Fruit fly (Drosophila melanogaster) whole organism, pupa: ENCODE measurements around the gene SF1.

ENCODE experiments used
- CG10348 ChIP-seq: fragments of 200-800 bp; sonication (Bioruptor generic); IDR thresholded peaks from 2 replicates; pipeline ENCODE4 v1.3.6; 2022; ENCODE audit warnings: missing biosample characterization, missing genetic modification characterization
- CG12605 ChIP-seq: fragments of 200-800 bp; sonication (Bioruptor generic); IDR thresholded peaks from 2 replicates; pipeline ENCODE4 v1.3.6; 2022; ENCODE audit warnings: missing biosample characterization, missing genetic modification characterization
- CG13204 ChIP-seq: fragments of 200-800 bp; sonication (Bioruptor generic); optimal IDR thresholded peaks from 2 replicates; lab custom pipeline; 2018; ENCODE audit warnings: missing biosample characterization, mild to moderate bottlenecking, missing genetic modification characterization, moderate library complexity
- CG14655 ChIP-seq: fragments of 200-800 bp; sonication (Bioruptor generic); optimal IDR thresholded peaks from 3 replicates; lab custom pipeline; 2017; ENCODE audit warnings: mild to moderate bottlenecking, missing biosample characterization, missing genetic modification reagents, missing genetic modification characterization
- CG15710 ChIP-seq: fragments of 200-800 bp; sonication (Bioruptor generic); optimal IDR thresholded peaks from 2 replicates; lab custom pipeline; 2018; ENCODE audit warnings: missing biosample characterization, mild to moderate bottlenecking, missing genetic modification characterization, moderate library complexity
- CG17806 ChIP-seq: fragments of 200-800 bp; sonication (Bioruptor generic); optimal IDR thresholded peaks from 2 replicates; lab custom pipeline; 2018; ENCODE audit warnings: missing biosample characterization, mild to moderate bottlenecking, missing genetic modification characterization, moderate library complexity
- CG32121 ChIP-seq: fragments of 200-800 bp; sonication (Bioruptor generic); IDR thresholded peaks from 2 replicates; pipeline ENCODE4 v1.3.6; 2022; ENCODE audit warnings: missing biosample characterization, missing genetic modification characterization
- CG34367 ChIP-seq: fragments of 200-800 bp; sonication (Bioruptor generic); optimal IDR thresholded peaks from 2 replicates; lab custom pipeline; 2018; ENCODE audit warnings: missing biosample characterization, mild to moderate bottlenecking, missing genetic modification characterization
- CG4496 ChIP-seq: fragments of 200-800 bp; sonication (Bioruptor generic); IDR thresholded peaks from 3 replicates; pipeline ENCODE4 v1.3.6; 2022; ENCODE audit warnings: missing biosample characterization, missing genetic modification characterization
- CG8159 ChIP-seq: fragments of 200-800 bp; sonication (Bioruptor generic); optimal IDR thresholded peaks from 3 replicates; lab custom pipeline; 2018; ENCODE audit warnings: missing biosample characterization, mild to moderate bottlenecking, missing genetic modification characterization, moderate library complexity
- CG8301 ChIP-seq: fragments of 200-800 bp; sonication (Bioruptor generic); optimal IDR thresholded peaks from 2 replicates; lab custom pipeline; 2018; ENCODE audit warnings: missing biosample characterization, mild to moderate bottlenecking, missing genetic modification characterization
- CG9948 ChIP-seq: fragments of 200-800 bp; sonication (Bioruptor generic); optimal IDR thresholded peaks from 2 replicates; lab custom pipeline; 2018; ENCODE audit warnings: missing biosample characterization, mild to moderate bottlenecking, missing genetic modification characterization, moderate library complexity
- D1 ChIP-seq: fragments of 200-800 bp; sonication (Bioruptor generic); optimal IDR thresholded peaks from 2 replicates; lab custom pipeline; 2018; ENCODE audit warnings: missing biosample characterization, mild to moderate bottlenecking, missing genetic modification characterization, moderate library complexity
- EcR ChIP-seq: fragments of 200-800 bp; sonication (Bioruptor generic); optimal IDR thresholded peaks from 3 replicates; lab custom pipeline; 2019; ENCODE audit warnings: missing biosample characterization, missing genetic modification characterization, mild to moderate bottlenecking, moderate library complexity, missing genetic modification reagents
- Ets98B ChIP-seq: fragments of 200-800 bp; sonication (Bioruptor generic); IDR thresholded peaks from 2 replicates; pipeline ENCODE4 v1.3.6; 2022; ENCODE audit warnings: missing biosample characterization, missing genetic modification characterization
- Pif1A ChIP-seq: fragments of 200-800 bp; sonication (Bioruptor generic); optimal IDR thresholded peaks from 3 replicates; lab custom pipeline; 2016; ENCODE audit warnings: missing biosample characterization, missing genetic modification characterization
- Pif1B ChIP-seq: fragments of 200-800 bp; sonication (Bioruptor generic); optimal IDR thresholded peaks from 3 replicates; lab custom pipeline; 2016; ENCODE audit warnings: missing biosample characterization, missing genetic modification characterization
- Snoo ChIP-seq: fragments of 200-800 bp; sonication (Bioruptor generic); optimal IDR thresholded peaks from 3 replicates; lab custom pipeline; 2017; ENCODE audit warnings: missing biosample characterization, mild to moderate bottlenecking, missing genetic modification characterization, inconsistent platforms
- fd96Ca ChIP-seq: fragments of 200-800 bp; sonication (Bioruptor generic); IDR thresholded peaks from 3 replicates; pipeline ENCODE4 v1.3.6; 2022; ENCODE audit warnings: missing biosample characterization, missing genetic modification characterization
- gl ChIP-seq: fragments of 200-800 bp; sonication (Bioruptor generic); optimal IDR thresholded peaks from 2 replicates; lab custom pipeline; 2018; ENCODE audit warnings: missing biosample characterization, mild to moderate bottlenecking, missing genetic modification characterization
- rn ChIP-seq: fragments of 200-800 bp; sonication (Bioruptor generic); IDR thresholded peaks from 2 replicates; pipeline ENCODE4 v1.3.6; 2022; ENCODE audit warnings: missing biosample characterization, missing genetic modification characterization

SF1 gene

dm6 chr3R:17544594-17544993 lies 4.4 kb downstream of the SF1 start:
- no peak for TF ChIP-seq CG8301
- no peak for TF ChIP-seq rn (GFP tag; lab: Robert Waterston, UW)
- no peak for TF ChIP-seq CG17806 (tag; lab: Kevin White, UChicago)
- TF ChIP-seq CG12605 (GFP tag; lab: Robert Waterston, UW) = no peak

- no peak for TF ChIP-seq EcR (GFP tag; lab: Kevin White, UChicago)
- no peak for TF ChIP-seq fd96Ca (GFP tag; lab: Robert Waterston, UW)
- TF ChIP-seq CG8301 = no peak
- no peak for TF ChIP-seq CG34367 (tag; lab: Kevin White, UChicago)
- TF ChIP-seq CG14655 (GFP tag; lab: Kevin White, UChicago) = no peak
- TF ChIP-seq Ets98B (GFP tag; lab: Robert Waterston, UW) = no peak
- TF ChIP-seq CG9948 (tag; lab: Kevin White, UChicago) = no peak
- TF ChIP-seq Pif1B (GFP tag; lab: Kevin White, UChicago) = no peak
- TF ChIP-seq Snoo (tag; lab: Kevin White, UChicago) = no peak
- TF ChIP-seq CG32121 (GFP tag; lab: Robert Waterston, UW) = no peak
- TF ChIP-seq D1 (tag; lab: Kevin White, UChicago) = no peak
- no peak for TF ChIP-seq CG13204 (GFP tag; lab: Kevin White, UChicago)
- TF ChIP-seq CG8159 (tag; lab: Kevin White, UChicago) = no peak
- TF ChIP-seq CG4496 (GFP tag; lab: Robert Waterston, UW) = no peak
- no peak for TF ChIP-seq Pif1A (GFP tag; lab: Kevin White, UChicago)
- TF ChIP-seq CG10348 = no peak
- no peak for TF ChIP-seq CG15710 (tag; lab: Kevin White, UChicago)
- no peak for TF ChIP-seq rn (GFP tag; lab: Robert Waterston, UW)
These were observed 6.0 kb downstream of the SF1 start, which contains the start of gene Prx3 for dm6 chr3R:17546115-17546705. Gene Prx3, minus strand, starts transcription at chr3R:17546531.

- no peak for TF ChIP-seq CG10348
- TF ChIP-seq, all 21 proteins: peak for 0
These were observed 9.8 kb downstream of the SF1 start for dm6 chr3R:17549985-17550384.

dm6 chr3R:17550827-17551468 lies 10.7 kb downstream of the SF1 start:
- TF ChIP-seq CG4496 (GFP tag; lab: Robert Waterston, UW) (no peak), D1 (tag; lab: Kevin White, UChicago) (no peak), Pif1B (GFP tag; lab: Kevin White, UChicago) (no peak), CG9948 (tag; lab: Kevin White, UChicago) (no peak), CG14655 (GFP tag; lab: Kevin White, UChicago) (no peak), CG32121 (GFP tag; lab: Robert Waterston, UW) (no peak), rn (GFP tag; lab: Robert Waterston, UW) (no peak)

dm6 chr3R:17557487-17557886 lies 17.3 kb downstream of the SF1 start:
- TF ChIP-seq CG13204 (GFP tag; lab: Kevin White, UChicago) (no peak), fd96Ca (GFP tag; lab: Robert Waterston, UW) (0 out of 3 replicates have a peak, but pooled peaks have one; percentile 20)

dm6 chr3R:17558630-17559029 lies 18.4 kb downstream of the SF1 start, which contains the start of gene Hmx:
Gene Hmx, plus strand, starts transcription at chr3R:17558930.
- TF ChIP-seq CG8159 (tag; lab: Kevin White, UChicago) = no peak
- TF ChIP-seq Pif1A (GFP tag; lab: Kevin White, UChicago) = no peak
- no peak for TF ChIP-seq CG10348
- no peak for TF ChIP-seq CG14655 (GFP tag; lab: Kevin White, UChicago)
- TF ChIP-seq CG34367 (tag; lab: Kevin White, UChicago) = no peak
- TF ChIP-seq CG4496 (GFP tag; lab: Robert Waterston, UW) = no peak
- TF ChIP-seq CG15710 (tag; lab: Kevin White, UChicago) = no peak
- TF ChIP-seq CG13204 (GFP tag; lab: Kevin White, UChicago) = no peak
- no peak for TF ChIP-seq D1 (tag; lab: Kevin White, UChicago)
- no peak for TF ChIP-seq EcR (GFP tag; lab: Kevin White, UChicago)

dm6 chr3R:17561175-17561574 lies 21.0 kb downstream of the SF1 start:
- TF ChIP-seq CG8159 (tag; lab: Kevin White, UChicago) = peak; percentile 37
- TF ChIP-seq CG10348 = no peak

- no peak for TF ChIP-seq Snoo (tag; lab: Kevin White, UChicago)
- TF ChIP-seq gl (tag; lab: Kevin White, UChicago) = no peak
- TF ChIP-seq EcR (GFP tag; lab: Kevin White, UChicago) = no peak
- TF ChIP-seq CG8301 = no peak
- no peak for TF ChIP-seq CG9948 (tag; lab: Kevin White, UChicago)
- no peak for TF ChIP-seq Pif1A (GFP tag; lab: Kevin White, UChicago)
- TF ChIP-seq D1 (tag; lab: Kevin White, UChicago) = no peak
- no peak for TF ChIP-seq CG14655 (GFP tag; lab: Kevin White, UChicago)
- no peak for TF ChIP-seq CG12605 (GFP tag; lab: Robert Waterston, UW)
These were observed 24.6 kb downstream of the SF1 start for dm6 chr3R:17564837-17565236.
